Worm (Caenorhabditis elegans): ENCODE measurements around the gene scrm-3.

DNA sequence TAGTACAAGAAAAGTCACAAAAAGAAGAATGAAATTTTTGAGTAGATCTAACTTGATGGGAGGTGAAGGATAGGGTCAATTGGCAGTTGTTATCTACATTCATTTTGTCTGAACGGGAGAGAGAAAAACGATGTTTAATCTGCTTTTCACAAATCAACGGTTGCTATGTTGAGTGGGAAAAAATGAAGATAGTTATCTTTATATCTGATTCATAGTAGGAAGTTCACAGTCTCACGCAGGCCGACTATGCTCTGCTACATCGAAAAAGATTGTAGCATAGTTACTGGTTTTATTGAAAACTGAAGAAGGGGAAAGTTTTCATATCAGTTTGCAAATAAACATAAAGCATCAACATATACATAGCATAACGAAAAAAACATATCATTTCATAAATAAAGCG, 1.5 kb downstream of the scrm-3 start:
- TF ChIP-seq nhr-129 (tag; optimal IDR thresholded peaks at IDR 0.05): no peak
- TF ChIP-seq mdl-1 (tag; optimal IDR thresholded peaks at IDR 0.05): no peak
- no peak for TF ChIP-seq dmd-4 (tag; optimal IDR thresholded peaks at IDR 0.05)
- TF ChIP-seq sem-4 (tag; optimal IDR thresholded peaks at IDR 0.05): no peak
- TF ChIP-seq snpc-4 (tag; optimal IDR thresholded peaks at IDR 0.05): no peak
- no peak for TF ChIP-seq nhr-25 (tag; optimal IDR thresholded peaks at IDR 0.05)
- peak; percentile 2 for TF ChIP-seq elt-1 (tag; optimal IDR thresholded peaks at IDR 0.05)
- TF ChIP-seq mbf-1 (tag; optimal IDR thresholded peaks at IDR 0.05): no peak
- TF ChIP-seq nhr-11 (tag; optimal IDR thresholded peaks at IDR 0.05): no peak
- no peak for TF ChIP-seq skn-1 (tag; optimal IDR thresholded peaks at IDR 0.05)
- TF ChIP-seq ztf-11 (tag; optimal IDR thresholded peaks at IDR 0.05): no peak
- no peak for TF ChIP-seq nhr-237 (tag; optimal IDR thresholded peaks at IDR 0.05)
- TF ChIP-seq fos-1 (tag; optimal IDR thresholded peaks at IDR 0.05): no peak
